Worm (Caenorhabditis elegans): ENCODE results near the gene dod-17.

ce11 chrIV:12975981-12976380 is at the start of gene dod-17:
- TF ChIP-seq dpl-1 (GFP tag; optimal IDR thresholded peaks at IDR 0.05) (no peak), F49E8.2 (tag; optimal IDR thresholded peaks at IDR 0.05; ENCODE audit: insufficient read depth) (no peak), repo-1 (tag; optimal IDR thresholded peaks at IDR 0.05) (no peak), ceh-91 (GFP tag; IDR thresholded peaks at IDR 0.05) (no peak), unc-62 (GFP tag; optimal IDR thresholded peaks at IDR 0.05) (no peak), ets-4 (GFP tag; optimal IDR thresholded peaks at IDR 0.05) (no peak), lsl-1 (GFP tag; optimal IDR thresholded peaks at IDR 0.05) (no peak)

All from whole organism, young adult.